Fruit fly (Drosophila melanogaster) whole organism, adult: ENCODE data around the gene CG5966.

Source experiments
- CG11617 ChIP-seq: fragments of 200-800 bp; sonication (Bioruptor generic); optimal IDR thresholded peaks from 2 replicates; lab custom pipeline; 2017; ENCODE audit warnings: mild to moderate bottlenecking, missing biosample characterization, missing genetic modification reagents, missing genetic modification characterization
- CG12768 ChIP-seq: fragments of 200-800 bp; sonication (Bioruptor generic); optimal IDR thresholded peaks from 2 replicates; lab custom pipeline; 2017; ENCODE audit warnings: missing biosample characterization, missing genetic modification characterization, mild to moderate bottlenecking, moderate library complexity, missing genetic modification reagents
- CG14711 ChIP-seq: fragments of 200-800 bp; sonication (Bioruptor generic); optimal IDR thresholded peaks from 2 replicates; lab custom pipeline; 2018; ENCODE audit warnings: missing biosample characterization, mild to moderate bottlenecking, missing genetic modification characterization, moderate library complexity
- CG1620 ChIP-seq: fragments of 200-800 bp; sonication (Bioruptor generic); optimal IDR thresholded peaks from 2 replicates; lab custom pipeline; 2016; ENCODE audit warnings: missing biosample characterization, missing genetic modification characterization
- CG33017 ChIP-seq: fragments of 200-800 bp; sonication (Bioruptor generic); optimal IDR thresholded peaks from 2 replicates; lab custom pipeline; 2018; ENCODE audit warnings: missing biosample characterization, mild to moderate bottlenecking, missing genetic modification characterization, moderate library complexity
- CG5204 ChIP-seq: fragments of 200-800 bp; sonication (Bioruptor generic); optimal IDR thresholded peaks from 2 replicates; lab custom pipeline; 2016; ENCODE audit warnings: missing biosample characterization, missing genetic modification characterization
- CG7045 ChIP-seq: fragments of 200-800 bp; sonication (Bioruptor generic); optimal IDR thresholded peaks from 2 replicates; lab custom pipeline; 2017; ENCODE audit warnings: missing biosample characterization, mild to moderate bottlenecking, missing genetic modification characterization
- CG7101 ChIP-seq: fragments of 200-800 bp; sonication (Bioruptor generic); optimal IDR thresholded peaks from 2 replicates; lab custom pipeline; 2018; ENCODE audit warnings: missing biosample characterization, mild to moderate bottlenecking, missing genetic modification characterization, moderate library complexity
- Clk ChIP-seq: fragments of 200-800 bp; sonication (Bioruptor generic); optimal IDR thresholded peaks from 2 replicates; lab custom pipeline; 2017; ENCODE audit warnings: missing biosample characterization, missing genetic modification characterization
- Crg-1 ChIP-seq: fragments of 200-800 bp; sonication (Bioruptor generic); optimal IDR thresholded peaks from 2 replicates; lab custom pipeline; 2016; ENCODE audit warnings: missing biosample characterization, missing genetic modification characterization
- Hr96 ChIP-seq: fragments of 200-800 bp; sonication (Bioruptor generic); optimal IDR thresholded peaks from 2 replicates; lab custom pipeline; 2016; ENCODE audit warnings: missing biosample characterization, missing genetic modification characterization
- Mnt ChIP-seq: fragments of 200-800 bp; sonication (Bioruptor generic); optimal IDR thresholded peaks from 2 replicates; lab custom pipeline; 2016; ENCODE audit warnings: missing biosample characterization, mild to moderate bottlenecking, missing genetic modification characterization
- bab1 ChIP-seq: fragments of 200-800 bp; sonication (Bioruptor generic); optimal IDR thresholded peaks from 3 replicates; lab custom pipeline; 2019; ENCODE audit warnings: missing biosample characterization, mild to moderate bottlenecking, missing genetic modification characterization, moderate library complexity
- cic ChIP-seq: fragments of 200-800 bp; sonication (Bioruptor generic); optimal IDR thresholded peaks from 2 replicates; lab custom pipeline; 2017; ENCODE audit warnings: missing biosample characterization, mild to moderate bottlenecking, missing genetic modification characterization, moderate library complexity
- cnc ChIP-seq, 2 experiments: fragments of >200 bp; optimal IDR thresholded peaks; 2 replicates each; lab custom pipeline; 2017
- kay ChIP-seq: fragments of 200-800 bp; sonication (Bioruptor generic); peaks from one replicate; lab custom pipeline; 2016; ENCODE audit warnings: missing biosample characterization, missing genetic modification characterization, borderline replicate concordance
- ovo ChIP-seq: fragments of 200-800 bp; sonication (Bioruptor generic); optimal IDR thresholded peaks from 2 replicates; lab custom pipeline; 2016; ENCODE audit warnings: missing biosample characterization, missing genetic modification characterization
- pad ChIP-seq: fragments of 200-800 bp; sonication (Bioruptor generic); optimal IDR thresholded peaks from 3 replicates; lab custom pipeline; 2017; ENCODE audit warnings: missing biosample characterization, missing genetic modification characterization, mild to moderate bottlenecking, moderate library complexity, missing genetic modification reagents
- tj ChIP-seq: fragments of 200-800 bp; sonication (Bioruptor generic); optimal IDR thresholded peaks from 3 replicates; lab custom pipeline; 2017; ENCODE audit warnings: missing biosample characterization, mild to moderate bottlenecking, missing genetic modification characterization, moderate library complexity
- toe ChIP-seq: fragments of 200-800 bp; sonication (Bioruptor generic); optimal IDR thresholded peaks from 2 replicates; lab custom pipeline; 2016; ENCODE audit warnings: missing biosample characterization, missing genetic modification characterization

Gene CG5966

dm6 chrX:5995951-5996350 is 7.4 kb downstream of the CG5966 start:
- no peak for TF ChIP-seq CG12768 (GFP tag; lab: Kevin White, UChicago)

- no peak for TF ChIP-seq CG7101 (tag; lab: Kevin White, UChicago)
- TF ChIP-seq cic (GFP tag; lab: Kevin White, UChicago) = no peak
- no peak for TF ChIP-seq pad (GFP tag; lab: Kevin White, UChicago)
- no peak for TF ChIP-seq Clk (GFP tag; lab: Kevin White, UChicago)
- TF ChIP-seq bab1 (GFP tag; lab: Kevin White, UChicago) = no peak
- TF ChIP-seq Hr96 (GFP tag; lab: Kevin White, UChicago) = no peak
- TF ChIP-seq CG11617 (GFP tag; lab: Kevin White, UChicago) = no peak
- no peak for TF ChIP-seq CG1620
- TF ChIP-seq Mnt (GFP tag; lab: Kevin White, UChicago) = no peak
- no peak for TF ChIP-seq CG12768 (GFP tag; lab: Kevin White, UChicago)
- no peak for TF ChIP-seq CG7045 (GFP tag; lab: Kevin White, UChicago)
- TF ChIP-seq toe (GFP tag; lab: Kevin White, UChicago) = no peak
- TF ChIP-seq Crg-1 = no peak
- no peak for TF ChIP-seq CG14711 (tag; lab: Kevin White, UChicago)
- TF ChIP-seq tj (GFP tag; lab: Kevin White, UChicago) = no peak
- TF ChIP-seq kay = no peak
Measured at dm6 chrX:5997931-5998330, 9.3 kb downstream of the CG5966 start.

dm6 chrX:6000747-6001426 is 12.3 kb downstream of the CG5966 start, which contains the start of gene CG4766:
Gene CG4766, minus strand, starts transcription at chrX:6000797.
- TF ChIP-seq Crg-1 (no peak), Hr96 (GFP tag; lab: Kevin White, UChicago) (peak; percentile 22)

- TF ChIP-seq CG1620 = no peak
- TF ChIP-seq CG33017 (tag; lab: Kevin White, UChicago) = no peak
- TF ChIP-seq Hr96 (GFP tag; lab: Kevin White, UChicago) = no peak
- no peak for TF ChIP-seq Mnt (GFP tag; lab: Kevin White, UChicago)
- TF ChIP-seq tj (GFP tag; lab: Kevin White, UChicago) = no peak
- no peak for TF ChIP-seq Clk (GFP tag; lab: Kevin White, UChicago)
- no peak for TF ChIP-seq Crg-1
- TF ChIP-seq cic (GFP tag; lab: Kevin White, UChicago) = no peak
- TF ChIP-seq CG12768 (GFP tag; lab: Kevin White, UChicago) = no peak
- no peak for TF ChIP-seq pad (GFP tag; lab: Kevin White, UChicago)
- no peak for TF ChIP-seq CG5204
- no peak for TF ChIP-seq bab1 (GFP tag; lab: Kevin White, UChicago)
- no peak for TF ChIP-seq ovo (GFP tag; lab: Kevin White, UChicago)
- TF ChIP-seq CG7101 (tag; lab: Kevin White, UChicago) = no peak
Measured at dm6 chrX:6003830-6004229, 15.2 kb downstream of the CG5966 start.

dm6 chrX:6007502-6007901 is 18.9 kb downstream of the CG5966 start:
- TF ChIP-seq toe (GFP tag; lab: Kevin White, UChicago) (no peak), tj (GFP tag; lab: Kevin White, UChicago) (no peak)

dm6 chrX:6010539-6011268 is 22.1 kb downstream of the CG5966 start:
- no peak for TF ChIP-seq Hr96 (GFP tag; lab: Kevin White, UChicago)
- no peak for TF ChIP-seq Clk (GFP tag; lab: Kevin White, UChicago)
- TF ChIP-seq cic (GFP tag; lab: Kevin White, UChicago) = no peak
- no peak for TF ChIP-seq CG11617 (GFP tag; lab: Kevin White, UChicago)
- no peak for TF ChIP-seq CG7045 (GFP tag; lab: Kevin White, UChicago)
- TF ChIP-seq toe (GFP tag; lab: Kevin White, UChicago) = no peak
- no peak for TF ChIP-seq tj (GFP tag; lab: Kevin White, UChicago)
- TF ChIP-seq CG1620 = no peak
- TF ChIP-seq ovo (GFP tag; lab: Kevin White, UChicago) = no peak
- TF ChIP-seq CG5204 = no peak
- no peak for TF ChIP-seq kay
- no peak for TF ChIP-seq cnc (optimal IDR thresholded peaks at IDR 0.05; lab: Kevin White, UChicago)

- no peak for TF ChIP-seq kay
- TF ChIP-seq pad (GFP tag; lab: Kevin White, UChicago) = peak; percentile 60
- no peak for TF ChIP-seq Mnt (GFP tag; lab: Kevin White, UChicago)
- no peak for TF ChIP-seq CG33017 (tag; lab: Kevin White, UChicago)
- no peak for TF ChIP-seq bab1 (GFP tag; lab: Kevin White, UChicago)
- TF ChIP-seq tj (GFP tag; lab: Kevin White, UChicago) = no peak
Measured at dm6 chrX:6012976-6013684, 24.5 kb downstream of the CG5966 start, which contains the start of gene mab-21. Gene mab-21, minus strand, starts transcription at chrX:6013181.
